Worm (Caenorhabditis elegans) whole organism, midembryonic: ENCODE measurements around the gene rrf-3.

ENCODE experiments used
- T22C8.4 ChIP-seq: fragments of 200-800 bp; sonication (Bioruptor generic); IDR thresholded peaks from 2 replicates; pipeline ENCODE4 v1.3.6; 2022; ENCODE audit warnings: missing genetic modification characterization, missing compliant biosample characterization
- cog-1 ChIP-seq: sonication (generic microtip); optimal IDR thresholded peaks from 2 replicates; lab custom pipeline; 2016; ENCODE audit warnings: missing genetic modification characterization, missing compliant biosample characterization
- flt-1 ChIP-seq: fragments of 200-800 bp; sonication (Bioruptor generic); IDR thresholded peaks from 2 replicates; pipeline ENCODE4 v1.3.6; 2022; ENCODE audit warnings: missing genetic modification characterization, missing compliant biosample characterization
- klf-2 ChIP-seq: fragments of 200-800 bp; sonication (Bioruptor generic); conservative IDR thresholded peaks from 2 replicates; pipeline ENCODE4 v1.3.6; 2022; ENCODE audit warnings: missing genetic modification reagents, missing genetic modification characterization, missing compliant biosample characterization
- med-1 ChIP-seq: sonication (generic microtip); optimal IDR thresholded peaks from 2 replicates; lab custom pipeline; 2017; ENCODE audit warnings: missing genetic modification characterization, mild to moderate bottlenecking, missing compliant biosample characterization, antibody characterized with exemption, missing genetic modification reagents; ENCODE audit not compliant: insufficient read depth
- ref-1 ChIP-seq: fragments of 200-800 bp; sonication (Bioruptor generic); conservative IDR thresholded peaks from 2 replicates; pipeline ENCODE4 v1.3.6; 2022; ENCODE audit warnings: missing genetic modification reagents, missing genetic modification characterization, missing compliant biosample characterization
- tab-1 ChIP-seq: fragments of 200-800 bp; sonication (Bioruptor generic); IDR thresholded peaks from 2 replicates; pipeline ENCODE4 v1.3.6; 2022; ENCODE audit warnings: missing genetic modification characterization, missing compliant biosample characterization
- ztf-23 ChIP-seq: fragments of 200-800 bp; sonication (Bioruptor generic); IDR thresholded peaks from 2 replicates; pipeline ENCODE4 v1.3.6; 2022; ENCODE audit warnings: missing genetic modification reagents, missing genetic modification characterization, missing compliant biosample characterization
- ztf-29 ChIP-seq: fragments of 200-800 bp; sonication (Bioruptor generic); IDR thresholded peaks from 2 replicates; pipeline ENCODE4 v1.3.6; 2022; ENCODE audit warnings: missing genetic modification reagents, missing genetic modification characterization, missing compliant biosample characterization

Gene rrf-3

DNA sequence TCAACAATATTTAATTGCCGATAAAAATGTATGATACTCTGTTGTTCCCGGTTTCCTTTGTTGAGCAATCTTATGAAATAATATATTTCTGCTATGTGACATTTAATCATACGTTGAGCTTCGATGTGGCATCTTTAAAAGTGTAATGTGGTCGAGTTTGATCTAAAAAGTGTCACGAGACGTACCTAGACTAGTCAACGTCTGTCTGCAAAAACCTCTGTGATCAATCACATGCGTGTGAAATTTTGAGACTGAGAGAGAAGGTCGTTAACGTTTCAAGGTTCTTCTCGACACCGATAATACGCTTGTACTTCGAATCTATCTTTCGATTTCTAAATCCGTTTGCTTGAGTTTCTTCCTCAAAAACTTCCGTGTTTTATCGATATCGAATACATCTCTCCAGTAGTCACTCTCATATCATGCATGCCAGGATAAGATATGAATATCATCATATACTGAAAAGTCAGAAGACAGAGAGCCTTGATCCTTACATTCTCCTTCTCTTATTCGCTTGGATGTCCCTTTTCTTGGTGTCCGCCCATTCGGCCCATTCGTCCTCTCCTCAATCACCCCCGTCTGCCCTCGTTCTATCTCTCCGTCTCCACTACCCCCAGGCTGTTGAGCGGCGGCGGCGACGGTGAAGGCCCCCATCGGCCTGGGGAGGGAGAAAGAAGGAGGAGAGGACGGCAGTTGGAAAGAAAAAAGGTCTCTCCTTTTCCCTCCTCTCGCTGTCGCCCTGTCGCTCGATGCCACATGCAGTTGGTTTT, 33.8 kb upstream of the rrf-3 start:
- TF ChIP-seq klf-2 (GFP tag; lab: Robert Waterston, UW): no peak
- TF ChIP-seq tab-1 (GFP tag; lab: Robert Waterston, UW): 0 out of 2 replicates have a peak, but pooled peaks have one; percentile 49
- no peak for TF ChIP-seq ztf-29 (GFP tag; lab: Robert Waterston, UW)
- TF ChIP-seq med-1 (GFP tag; lab: Kevin White, UChicago): no peak
- peak; percentile 72 for TF ChIP-seq ztf-23 (GFP tag; lab: Robert Waterston, UW)
- no peak for TF ChIP-seq cog-1 (tag; lab: Kevin White, UChicago)
- TF ChIP-seq T22C8.4 (GFP tag; lab: Robert Waterston, UW): no peak
- no peak for TF ChIP-seq ref-1 (GFP tag; lab: Robert Waterston, UW)
- TF ChIP-seq flt-1: 0 out of 2 replicates have a peak, but pooled peaks have one; percentile 33

DNA sequence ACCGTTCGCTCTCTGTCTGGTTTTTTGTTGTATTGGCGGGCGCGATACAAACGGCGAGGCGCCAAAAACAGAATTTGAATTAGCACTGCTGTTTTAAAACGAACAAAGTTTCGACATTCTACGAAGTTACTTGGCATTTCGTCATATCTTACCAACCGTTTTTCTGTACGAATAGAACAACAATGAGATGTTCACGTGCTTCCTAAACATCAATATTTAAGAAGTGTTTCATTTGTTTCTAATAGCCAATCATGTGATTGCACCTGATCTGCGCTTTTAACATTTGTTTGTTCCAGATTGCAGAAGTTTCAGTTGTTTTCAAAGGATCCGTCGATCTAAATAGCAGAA, 33.3 kb upstream of the rrf-3 start:
- TF ChIP-seq cog-1 (tag; lab: Kevin White, UChicago) (no peak), ztf-23 (GFP tag; lab: Robert Waterston, UW) (no peak), med-1 (GFP tag; lab: Kevin White, UChicago) (no peak), T22C8.4 (GFP tag; lab: Robert Waterston, UW) (no peak), ztf-29 (GFP tag; lab: Robert Waterston, UW) (no peak), tab-1 (GFP tag; lab: Robert Waterston, UW) (no peak), ref-1 (GFP tag; lab: Robert Waterston, UW) (no peak), klf-2 (GFP tag; lab: Robert Waterston, UW) (no peak)

DNA sequence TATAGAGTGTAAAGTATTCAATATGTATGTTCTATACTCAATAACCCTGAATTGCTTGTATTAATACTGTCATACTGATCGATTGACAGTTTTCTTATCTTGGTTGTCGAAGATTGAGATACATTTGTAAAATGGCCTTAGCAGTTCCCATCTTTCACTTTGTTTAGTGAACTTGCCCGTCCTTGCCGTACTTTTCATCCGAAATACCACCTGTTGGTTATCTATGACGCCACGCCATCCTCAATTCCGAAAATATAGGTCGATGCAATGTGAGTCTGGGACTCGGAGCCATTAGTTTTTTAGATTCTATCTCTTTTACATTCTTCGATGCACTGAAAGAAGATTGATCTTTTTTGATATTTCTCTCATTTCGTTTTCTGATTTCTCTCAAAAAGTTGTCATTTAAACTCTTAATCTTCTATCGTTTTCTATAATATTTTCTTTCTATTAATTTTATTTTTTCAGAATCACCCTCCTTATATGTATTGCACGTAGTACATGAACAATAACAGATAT, 32.7 kb upstream of the rrf-3 start, which contains the start of gene ulp-4:
Gene ulp-4 (plus strand): TSS at position 466 of the 516 bp plus-strand sequence.
- no peak for TF ChIP-seq tab-1 (GFP tag; lab: Robert Waterston, UW)
- TF ChIP-seq med-1 (GFP tag; lab: Kevin White, UChicago): no peak
- no peak for TF ChIP-seq flt-1

DNA sequence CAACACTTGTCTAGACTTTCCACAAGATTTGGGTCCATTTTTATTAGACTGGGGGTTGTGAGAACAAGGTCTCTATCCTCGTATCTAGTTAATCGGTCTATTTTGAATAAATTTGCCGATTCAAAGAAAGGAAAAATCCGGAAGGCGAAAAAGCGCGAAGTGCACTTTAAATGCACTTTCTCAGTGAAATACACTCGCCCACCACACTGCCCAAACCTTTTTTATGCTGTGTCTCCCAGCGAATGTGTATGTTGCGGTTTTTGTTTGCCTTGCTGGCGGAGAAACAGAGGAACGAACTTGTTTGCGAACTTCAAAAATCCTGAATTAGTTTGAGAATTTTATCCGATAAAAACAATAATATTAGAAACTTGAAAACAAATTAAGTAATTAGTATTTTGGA, 31.5 kb upstream of the rrf-3 start:
- TF ChIP-seq med-1 (GFP tag; lab: Kevin White, UChicago): no peak
- TF ChIP-seq klf-2 (GFP tag; lab: Robert Waterston, UW): no peak
- TF ChIP-seq ztf-23 (GFP tag; lab: Robert Waterston, UW): no peak
- no peak for TF ChIP-seq T22C8.4 (GFP tag; lab: Robert Waterston, UW)
- no peak for TF ChIP-seq flt-1
- no peak for TF ChIP-seq ztf-29 (GFP tag; lab: Robert Waterston, UW)
- TF ChIP-seq tab-1 (GFP tag; lab: Robert Waterston, UW): no peak
- no peak for TF ChIP-seq cog-1 (tag; lab: Kevin White, UChicago)
- TF ChIP-seq ref-1 (GFP tag; lab: Robert Waterston, UW): no peak

DNA sequence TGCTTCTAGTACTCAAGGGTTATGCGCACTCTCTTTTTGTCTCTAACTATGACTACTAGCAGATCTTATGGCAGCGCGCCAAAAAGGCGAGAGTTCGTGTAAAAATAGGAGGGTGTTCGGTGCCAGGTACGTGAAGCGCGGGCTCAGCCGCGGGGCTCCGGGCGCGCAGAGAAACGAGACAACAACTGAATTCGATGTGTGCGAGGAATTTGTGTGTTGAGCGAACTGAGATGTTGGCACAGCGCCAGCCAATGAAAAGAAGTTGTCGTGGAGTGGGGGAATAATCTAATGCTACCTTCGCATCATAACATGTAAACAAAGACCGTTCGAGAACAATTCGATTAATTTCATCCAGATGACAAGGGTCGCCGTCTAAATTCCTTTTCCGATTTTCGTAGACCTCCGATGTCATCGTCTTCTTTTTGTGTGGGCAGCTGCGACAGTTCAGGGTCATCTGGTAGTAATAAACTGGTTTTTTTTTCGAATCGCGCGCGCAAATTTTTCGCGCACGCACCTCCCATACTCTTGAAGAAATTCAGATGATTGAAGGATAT, 30.8 kb upstream of the rrf-3 start:
- TF ChIP-seq tab-1 (GFP tag; lab: Robert Waterston, UW) (0 out of 2 replicates have a peak, but pooled peaks have one; percentile 25), flt-1 (0 out of 2 replicates have a peak, but pooled peaks have one; percentile 5), cog-1 (tag; lab: Kevin White, UChicago) (no peak)

DNA sequence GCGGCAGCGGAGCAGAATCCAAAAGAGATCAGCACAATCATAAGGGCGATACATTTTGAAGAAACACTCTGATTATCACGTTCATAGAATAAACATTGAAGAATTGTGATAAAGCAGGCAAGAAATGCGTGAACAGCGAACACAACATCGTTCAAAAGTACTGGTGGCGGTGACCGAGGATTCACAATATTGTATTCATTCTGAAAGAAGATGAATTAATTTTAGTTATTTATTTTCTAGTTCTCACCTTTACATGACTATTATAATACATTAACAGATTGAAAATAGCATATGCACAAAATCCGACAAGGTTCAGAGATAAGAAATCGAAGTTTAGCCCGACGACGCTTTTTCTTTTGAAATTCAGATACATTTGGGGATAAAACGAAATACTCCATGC, 26.3 kb upstream of the rrf-3 start:
- TF ChIP-seq tab-1 (GFP tag; lab: Robert Waterston, UW): no peak
- TF ChIP-seq ztf-23 (GFP tag; lab: Robert Waterston, UW): no peak
- no peak for TF ChIP-seq ztf-29 (GFP tag; lab: Robert Waterston, UW)
- no peak for TF ChIP-seq flt-1
- no peak for TF ChIP-seq klf-2 (GFP tag; lab: Robert Waterston, UW)
- TF ChIP-seq T22C8.4 (GFP tag; lab: Robert Waterston, UW): no peak
- TF ChIP-seq ref-1 (GFP tag; lab: Robert Waterston, UW): no peak
- no peak for TF ChIP-seq cog-1 (tag; lab: Kevin White, UChicago)
- TF ChIP-seq med-1 (GFP tag; lab: Kevin White, UChicago): no peak

DNA sequence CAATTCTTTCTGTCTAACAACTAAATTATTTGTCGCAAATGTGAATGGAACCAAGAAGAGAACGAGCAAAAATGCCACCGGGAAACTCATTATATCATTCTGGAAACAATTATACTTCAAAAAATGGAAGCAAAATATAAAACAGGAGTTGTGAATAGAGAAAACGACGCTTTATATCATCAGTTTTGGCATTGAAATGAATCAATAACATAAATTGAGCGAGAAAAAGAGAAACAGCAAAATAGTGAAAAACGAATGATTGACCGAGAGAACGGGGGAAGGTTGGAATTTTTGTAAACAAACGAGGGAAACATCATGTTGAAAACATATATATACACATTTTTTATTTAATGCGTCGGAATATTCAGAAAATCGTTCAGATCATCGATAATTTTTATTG, 25.4 kb upstream of the rrf-3 start, which contains the start of gene ctns-1:
Gene ctns-1 (minus strand): TSS at position 101 of the 400 bp plus-strand sequence.
- TF ChIP-seq tab-1 (GFP tag; lab: Robert Waterston, UW): no peak
- TF ChIP-seq klf-2 (GFP tag; lab: Robert Waterston, UW): no peak
- TF ChIP-seq cog-1 (tag; lab: Kevin White, UChicago): no peak
- TF ChIP-seq ztf-23 (GFP tag; lab: Robert Waterston, UW): no peak
- no peak for TF ChIP-seq ztf-29 (GFP tag; lab: Robert Waterston, UW)
- no peak for TF ChIP-seq flt-1
- TF ChIP-seq med-1 (GFP tag; lab: Kevin White, UChicago): no peak
- TF ChIP-seq T22C8.4 (GFP tag; lab: Robert Waterston, UW): no peak
- no peak for TF ChIP-seq ref-1 (GFP tag; lab: Robert Waterston, UW)

DNA sequence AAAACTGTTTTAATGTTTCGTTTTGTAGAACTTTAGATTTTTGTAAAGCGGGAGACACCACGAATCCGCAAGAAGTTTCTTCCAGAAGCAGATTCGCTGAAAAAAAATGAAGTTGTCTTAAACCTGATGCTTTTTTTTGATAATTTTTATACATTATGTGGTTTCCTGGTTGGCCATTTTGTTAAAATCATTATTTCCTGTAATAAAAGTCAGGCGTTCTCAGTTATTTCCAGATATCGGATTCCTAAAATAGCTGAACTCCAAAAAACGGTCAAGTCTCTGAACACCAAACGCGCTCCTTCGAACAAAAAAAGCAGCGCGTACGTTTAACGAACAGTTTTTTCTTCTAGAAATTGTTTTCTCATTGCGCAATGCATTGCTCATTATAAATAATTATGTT, 24.9 kb upstream of the rrf-3 start:
- TF ChIP-seq med-1 (GFP tag; lab: Kevin White, UChicago) (no peak), ztf-23 (GFP tag; lab: Robert Waterston, UW) (0 out of 2 replicates have a peak, but pooled peaks have one; percentile 32), cog-1 (tag; lab: Kevin White, UChicago) (peak; percentile 32), klf-2 (GFP tag; lab: Robert Waterston, UW) (no peak), flt-1 (no peak)

DNA sequence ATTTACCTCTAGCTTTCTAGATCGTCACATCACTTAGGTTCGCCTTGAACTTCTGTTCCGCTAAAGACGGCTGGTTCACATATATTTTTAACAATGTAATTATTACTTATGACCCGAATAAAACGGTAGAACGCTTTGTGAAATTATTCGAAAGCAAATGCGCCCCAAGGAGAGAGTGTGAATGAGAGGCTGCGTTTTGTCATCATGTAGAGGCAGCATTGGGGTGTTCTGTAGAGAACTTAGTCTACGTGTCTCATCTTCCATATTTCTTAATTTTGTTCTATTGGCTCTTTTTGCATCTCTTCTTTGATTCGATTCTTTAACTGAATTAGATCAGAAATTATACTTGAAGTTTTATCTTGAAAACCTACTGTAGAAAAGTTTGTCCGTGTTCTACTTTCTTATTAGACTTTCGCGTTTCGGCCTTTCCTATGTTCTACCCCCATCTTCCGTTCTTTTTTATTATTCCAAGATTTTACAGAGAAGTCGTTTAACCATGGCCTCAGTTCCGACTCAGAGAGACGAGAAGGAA, 24.2 kb upstream of the rrf-3 start, which contains the start of gene cdc-48.2:
Gene cdc-48.2 (plus strand): TSS at position 482 of the 532 bp plus-strand sequence.
- TF ChIP-seq klf-2 (GFP tag; lab: Robert Waterston, UW): no peak
- no peak for TF ChIP-seq ztf-23 (GFP tag; lab: Robert Waterston, UW)
- TF ChIP-seq cog-1 (tag; lab: Kevin White, UChicago): no peak
- no peak for TF ChIP-seq med-1 (GFP tag; lab: Kevin White, UChicago)
- TF ChIP-seq tab-1 (GFP tag; lab: Robert Waterston, UW): no peak
- TF ChIP-seq ztf-29 (GFP tag; lab: Robert Waterston, UW): no peak
- TF ChIP-seq ref-1 (GFP tag; lab: Robert Waterston, UW): no peak
- TF ChIP-seq flt-1: no peak
- no peak for TF ChIP-seq T22C8.4 (GFP tag; lab: Robert Waterston, UW)
